Worm (Caenorhabditis elegans): ENCODE data around the gene gad-3.

Gene gad-3

DNA sequence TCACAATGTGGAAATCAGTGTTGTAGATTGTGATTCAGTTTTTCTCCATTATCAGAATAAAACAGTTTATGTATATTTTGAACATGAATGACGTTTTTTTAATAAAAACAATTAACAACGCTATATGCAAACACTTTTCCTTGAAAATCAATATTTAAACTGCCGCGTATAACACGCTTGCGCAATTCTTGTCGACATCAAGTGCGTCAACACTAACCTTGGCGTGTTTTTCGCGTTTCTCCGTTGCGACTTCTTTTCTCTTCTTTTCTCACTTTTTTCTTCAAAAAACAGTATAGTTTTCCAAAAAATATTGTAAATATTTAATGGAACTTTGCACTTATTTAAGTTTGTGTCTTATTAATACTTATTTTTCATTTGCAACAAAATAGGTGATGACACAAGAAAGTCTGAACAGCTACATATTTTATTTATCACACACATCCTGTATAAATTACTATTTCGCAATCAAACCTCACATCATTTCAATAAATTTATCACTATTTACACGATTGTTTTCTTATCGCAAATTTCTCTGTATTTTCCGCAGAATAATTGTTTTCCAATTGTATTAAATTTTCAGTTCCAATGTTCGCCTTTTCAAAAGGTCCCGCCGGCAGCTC, 2.5 kb upstream of the gad-3 start, which contains the start of gene spas-1 (continued):
- TF ChIP-seq C06A6.2 (GFP tag; conservative IDR thresholded peaks at IDR 0.05) (peak; percentile 69), snpc-4 (GFP tag; optimal IDR thresholded peaks at IDR 0.05) (no peak), snpc-4 (tag; optimal IDR thresholded peaks at IDR 0.05) (peak in 1 of 4 experiments; percentile 76), him-1 (tag; optimal IDR thresholded peaks at IDR 0.05) (peak; percentile 7)

DNA sequence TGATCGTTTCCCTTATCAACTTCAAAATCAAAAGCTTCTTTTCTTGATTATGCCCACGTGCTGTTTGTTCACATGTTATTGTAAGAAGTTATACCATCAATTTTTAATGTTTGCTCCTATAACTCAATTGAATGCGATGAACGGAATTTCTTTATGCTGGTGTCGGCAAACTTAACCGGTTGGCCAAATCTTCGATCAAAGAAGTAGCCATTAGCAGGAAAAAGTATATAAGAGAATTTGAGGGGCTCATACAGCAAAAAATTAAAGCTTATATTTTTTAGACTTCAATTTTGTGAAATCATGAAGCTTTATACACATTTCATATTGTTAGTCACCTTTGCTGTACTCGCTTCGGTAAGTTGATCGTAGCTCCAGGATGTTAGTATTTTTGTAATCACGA, 984 bp upstream of the gad-3 start, which contains the start of gene pqn-16:
Gene pqn-16, plus strand, starts transcription at position 301 of the 400 bp plus-strand sequence.
- TF ChIP-seq T07F8.4 (tag; optimal IDR thresholded peaks at IDR 0.05), result no peak
- no peak for TF ChIP-seq egl-44 (GFP tag; IDR thresholded peaks at IDR 0.05)
- no peak for TF ChIP-seq ztf-28 (GFP tag; IDR thresholded peaks at IDR 0.05)

- TF ChIP-seq ccch-3 (GFP tag; optimal IDR thresholded peaks at IDR 0.05) (no peak), pbrm-1 (GFP tag; IDR thresholded peaks at IDR 0.05) (no peak), snpc-1.1 (tag; optimal IDR thresholded peaks at IDR 0.05; ENCODE audit: insufficient read depth) (no peak), F10E7.11 (tag; optimal IDR thresholded peaks at IDR 0.05) (no peak), die-1 (tag; optimal IDR thresholded peaks at IDR 0.05) (no peak), ceh-58 (GFP tag; IDR thresholded peaks at IDR 0.05) (no peak), unc-130 (GFP tag; optimal IDR thresholded peaks at IDR 0.05) (no peak)
These were observed 4.7 kb downstream of the gad-3 start, which contains the start of gene B0222.11 for ce11 chrV:9168089-9168488. Gene B0222.11, minus strand, starts transcription at chrV:9168189.

ce11 chrV:9166306-9166705, 6.5 kb downstream of the gad-3 start:
- TF ChIP-seq F55B11.4 (tag; optimal IDR thresholded peaks at IDR 0.05; ENCODE audit: borderline replicate concordance, insufficient read depth) (no peak), C17E4.6 (GFP tag; IDR thresholded peaks at IDR 0.05) (no peak), tlf-1 (GFP tag; optimal IDR thresholded peaks at IDR 0.05) (no peak), hlh-26 (GFP tag; conservative IDR thresholded peaks at IDR 0.05) (no peak), T07F8.4 (tag; optimal IDR thresholded peaks at IDR 0.05) (no peak), dox-1 (GFP tag; IDR thresholded peaks at IDR 0.05) (no peak), nhr-27 (tag; optimal IDR thresholded peaks at IDR 0.05) (no peak), lir-1 (GFP tag; conservative IDR thresholded peaks at IDR 0.05) (no peak), repo-1 (tag; optimal IDR thresholded peaks at IDR 0.05) (no peak), F33H1.4 (GFP tag; IDR thresholded peaks at IDR 0.05) (no peak), lag-1 (GFP tag; IDR thresholded peaks at IDR 0.05) (no peak), chd-7 (tag; optimal IDR thresholded peaks at IDR 0.05) (no peak), him-1 (tag; optimal IDR thresholded peaks at IDR 0.05) (no peak), cebp-1 (GFP tag; IDR thresholded peaks at IDR 0.05) (no peak), cebp-1 (tag; optimal IDR thresholded peaks at IDR 0.05) (no peak)

DNA sequence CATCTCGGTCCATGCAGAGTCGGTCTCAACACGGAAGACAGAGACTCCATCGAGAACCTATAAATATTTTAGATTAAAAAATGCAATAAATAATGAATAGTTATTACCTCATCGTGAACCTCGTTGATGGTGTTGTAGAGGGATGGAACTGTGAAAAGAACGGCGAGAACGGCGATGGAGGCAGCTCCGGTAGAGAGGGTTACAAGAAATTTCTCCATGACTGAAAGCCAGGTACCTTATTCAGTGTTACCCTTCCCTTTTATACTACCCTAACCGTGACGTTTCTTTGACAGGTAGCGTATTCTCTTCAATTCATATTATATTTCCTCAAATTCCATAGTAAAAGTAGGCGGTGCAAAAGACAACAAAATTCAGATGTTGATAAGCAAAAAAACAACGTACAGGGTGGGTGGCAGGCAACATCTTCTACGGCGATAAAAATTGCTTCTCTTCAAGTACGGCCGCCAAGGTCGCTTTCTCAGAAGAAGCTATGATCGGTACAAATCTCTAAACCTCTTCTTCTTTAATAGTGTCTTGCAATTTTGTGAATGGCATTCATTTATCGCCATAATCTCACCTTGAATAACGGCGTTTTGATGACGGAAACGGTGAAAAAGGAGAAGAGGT, 7.6 kb downstream of the gad-3 start, which contains the start of gene col-10:
Gene col-10, minus strand, starts transcription at position 235 of the 627 bp plus-strand sequence.
- no peak for TF ChIP-seq nfya-1 (tag; optimal IDR thresholded peaks at IDR 0.05; ENCODE audit: borderline replicate concordance, insufficient read depth)
- TF ChIP-seq efl-1 (GFP tag; optimal IDR thresholded peaks at IDR 0.05), result no peak
- no peak for TF ChIP-seq nhr-179 (tag; optimal IDR thresholded peaks at IDR 0.05)
- no peak for TF ChIP-seq hmg-1.2 (GFP tag; IDR thresholded peaks at IDR 0.05)
- TF ChIP-seq F10E7.11 (tag; optimal IDR thresholded peaks at IDR 0.05), result no peak
- no peak for TF ChIP-seq attf-5 (GFP tag; optimal IDR thresholded peaks at IDR 0.05)
- TF ChIP-seq somi-1 (GFP tag; optimal IDR thresholded peaks at IDR 0.05), result no peak
- no peak for TF ChIP-seq ceh-91 (GFP tag; IDR thresholded peaks at IDR 0.05)
- TF ChIP-seq lin-40 (tag; optimal IDR thresholded peaks at IDR 0.05), result no peak
- no peak for TF ChIP-seq atf-7 (tag; optimal IDR thresholded peaks at IDR 0.05)
- TF ChIP-seq F22D6.2 (tag; optimal IDR thresholded peaks at IDR 0.05), result no peak
- TF ChIP-seq T26A5.8 (tag; optimal IDR thresholded peaks at IDR 0.05), result no peak
- TF ChIP-seq pha-4 (tag; optimal IDR thresholded peaks at IDR 0.05), result no peak

Data from whole organism, young adult.